Fruit fly (Drosophila melanogaster) whole organism, embryonic: Measurements from ENCODE around the gene CheB93b.
A peak's percentile ranks its signal among the peaks of the same experiment; 100 is the strongest.

Experiments used
- Antp ChIP-seq: fragments of 200-800 bp; sonication (Bioruptor generic); optimal IDR thresholded peaks from 3 replicates; lab custom pipeline; 2016; ENCODE audit warnings: missing biosample characterization, missing genetic modification characterization
- Atf-2 ChIP-seq: fragments of 200-800 bp; sonication (Bioruptor generic); optimal IDR thresholded peaks from 2 replicates; lab custom pipeline; 2016; ENCODE audit warnings: missing biosample characterization, missing genetic modification characterization
- CG12071 ChIP-seq: fragments of 200-800 bp; sonication (Bioruptor generic); optimal IDR thresholded peaks from 3 replicates; lab custom pipeline; 2018; ENCODE audit warnings: missing biosample characterization, mild to moderate bottlenecking, missing genetic modification characterization
- CG15011 ChIP-seq: fragments of 200-800 bp; sonication (Bioruptor generic); optimal IDR thresholded peaks from 3 replicates; lab custom pipeline; 2018; ENCODE audit warnings: missing biosample characterization, mild to moderate bottlenecking, missing genetic modification characterization
- CG15601 ChIP-seq: fragments of 200-800 bp; sonication (Bioruptor generic); optimal IDR thresholded peaks from 3 replicates; lab custom pipeline; 2019; ENCODE audit warnings: missing biosample characterization, mild to moderate bottlenecking, missing genetic modification characterization, moderate library complexity
- CG15696 ChIP-seq: fragments of 200-800 bp; sonication (Bioruptor generic); optimal IDR thresholded peaks from 2 replicates; lab custom pipeline; 2019; ENCODE audit warnings: missing biosample characterization, mild to moderate bottlenecking, missing genetic modification characterization, moderate library complexity
- CG1647 ChIP-seq: fragments of 200-800 bp; sonication (Bioruptor generic); optimal IDR thresholded peaks from 3 replicates; lab custom pipeline; 2016; ENCODE audit warnings: missing biosample characterization, missing genetic modification characterization
- CG17829 ChIP-seq: fragments of 200-800 bp; optimal IDR thresholded peaks from 2 replicates; lab custom pipeline; 2019; ENCODE audit warnings: missing biosample characterization, mild to moderate bottlenecking, missing genetic modification characterization, moderate library complexity
- CG2712 ChIP-seq: fragments of 200-800 bp; optimal IDR thresholded peaks from 3 replicates; lab custom pipeline; 2019; ENCODE audit warnings: missing biosample characterization, mild to moderate bottlenecking, missing genetic modification characterization, moderate library complexity
- CG2889 ChIP-seq: fragments of 200-800 bp; sonication (Bioruptor generic); IDR thresholded peaks from 3 replicates; pipeline ENCODE4 v1.3.6; 2022; ENCODE audit warnings: missing biosample characterization, missing genetic modification characterization
- CG31388 ChIP-seq: fragments of 200-800 bp; sonication (Bioruptor generic); optimal IDR thresholded peaks from 2 replicates; lab custom pipeline; 2016; ENCODE audit warnings: missing biosample characterization, missing genetic modification characterization
- CG32772 ChIP-seq: fragments of 200-800 bp; sonication (Bioruptor generic); IDR thresholded peaks from 2 replicates; pipeline ENCODE4 v1.3.6; 2022; ENCODE audit warnings: missing biosample characterization, missing genetic modification characterization
- CG3726 ChIP-seq: fragments of 200-800 bp; sonication (Bioruptor generic); IDR thresholded peaks from 3 replicates; pipeline ENCODE4, ENCODE4 v1.3.6; 2022; ENCODE audit warnings: missing biosample characterization, missing genetic modification characterization
- CG3847 ChIP-seq: fragments of 200-800 bp; sonication (Bioruptor generic); IDR thresholded peaks from 2 replicates; pipeline ENCODE4 v1.3.6; 2022; ENCODE audit warnings: missing biosample characterization, missing genetic modification characterization
- CG6813 ChIP-seq: fragments of 200-800 bp; sonication (Bioruptor generic); optimal IDR thresholded peaks from 2 replicates; lab custom pipeline; 2017; ENCODE audit warnings: missing biosample characterization, missing genetic modification characterization, mild to moderate bottlenecking, moderate library complexity, missing genetic modification reagents
- CG8765 ChIP-seq: fragments of 200-800 bp; sonication (Bioruptor generic); IDR thresholded peaks from 2 replicates; pipeline ENCODE4 v1.3.6; 2022; ENCODE audit warnings: missing biosample characterization, missing genetic modification characterization
- CG9727 ChIP-seq: fragments of 200-800 bp; sonication (Bioruptor generic); optimal IDR thresholded peaks from 3 replicates; lab custom pipeline; 2017; ENCODE audit warnings: missing biosample characterization, mild to moderate bottlenecking, missing genetic modification characterization
- CG9876 ChIP-seq: fragments of 200-800 bp; sonication (Bioruptor generic); optimal IDR thresholded peaks from 2 replicates; lab custom pipeline; 2016; ENCODE audit warnings: missing biosample characterization, missing genetic modification characterization
- Camta ChIP-seq: fragments of 200-800 bp; sonication (Bioruptor generic); optimal IDR thresholded peaks from 2 replicates; lab custom pipeline; 2016; ENCODE audit warnings: missing biosample characterization, missing genetic modification characterization
- D ChIP-seq, 2 experiments: fragments of 200-800 bp in 1 of 2; fragments of >200 bp in 1 of 2; sonication (Bioruptor generic) in 1 of 2; optimal IDR thresholded peaks; 2 replicates in 1 of 2; 3 replicates in 1 of 2; lab custom pipeline; 2017; ENCODE audit warnings: mild to moderate bottlenecking in 1 of 2, missing biosample characterization in 1 of 2, missing genetic modification characterization in 1 of 2, missing genetic modification reagents in 1 of 2
- Dp ChIP-seq: fragments of 200-800 bp; sonication (Bioruptor generic); optimal IDR thresholded peaks from 2 replicates; lab custom pipeline; 2018; ENCODE audit warnings: missing biosample characterization, mild to moderate bottlenecking, missing genetic modification characterization, moderate library complexity
- Dref ChIP-seq: fragments of 200-800 bp; sonication (Bioruptor generic); IDR thresholded peaks from 2 replicates; pipeline ENCODE4 v1.3.6; 2022; ENCODE audit warnings: missing biosample characterization, missing genetic modification characterization
- Gsc ChIP-seq: fragments of 200-800 bp; sonication (Bioruptor generic); IDR thresholded peaks from 2 replicates; pipeline ENCODE4 v1.3.6; 2022; ENCODE audit warnings: missing biosample characterization, missing genetic modification characterization
- HLH3B ChIP-seq: fragments of 200-800 bp; sonication (Bioruptor generic); IDR thresholded peaks from 2 replicates; pipeline ENCODE4 v1.3.6; 2022; ENCODE audit warnings: missing biosample characterization, missing genetic modification characterization
- HLH4C ChIP-seq: fragments of 200-800 bp; sonication (Bioruptor generic); IDR thresholded peaks from 3 replicates; pipeline ENCODE4 v1.3.6; 2022; ENCODE audit warnings: missing biosample characterization, missing genetic modification characterization; ENCODE audit not compliant: partially characterized antibody
- Hr3 ChIP-seq: fragments of 200-800 bp; sonication (Bioruptor generic); optimal IDR thresholded peaks from 3 replicates; lab custom pipeline; 2016; ENCODE audit warnings: missing biosample characterization, missing genetic modification characterization
- Jarid2 ChIP-seq: fragments of 200-800 bp; sonication (Bioruptor generic); optimal IDR thresholded peaks from 3 replicates; lab custom pipeline; 2017; ENCODE audit warnings: mild to moderate bottlenecking, missing biosample characterization, missing genetic modification reagents, missing genetic modification characterization
- Meics ChIP-seq: fragments of 200-800 bp; sonication (Bioruptor generic); optimal IDR thresholded peaks from 2 replicates; lab custom pipeline; 2017; ENCODE audit warnings: missing biosample characterization, mild to moderate bottlenecking, missing genetic modification characterization
- NC2β ChIP-seq: fragments of 200-800 bp; sonication (Bioruptor generic); optimal IDR thresholded peaks from 2 replicates; lab custom pipeline; 2016; ENCODE audit warnings: missing biosample characterization, missing genetic modification characterization
- Pdp1 ChIP-seq, 2 experiments: fragments of 200-800 bp; sonication (Bioruptor generic); optimal IDR thresholded peaks; 3 replicates each; lab custom pipeline; 2016; ENCODE audit warnings: missing biosample characterization in 2 of 2, missing genetic modification characterization in 2 of 2, mild to moderate bottlenecking in 1 of 2, moderate library complexity in 1 of 2
- Scr ChIP-seq: fragments of 200-800 bp; sonication (Bioruptor generic); IDR thresholded peaks from 2 replicates; pipeline ENCODE4 v1.3.6; 2022; ENCODE audit warnings: missing biosample characterization, missing genetic modification characterization; ENCODE audit not compliant: partially characterized antibody
- Sry-β ChIP-seq: fragments of 200-800 bp; sonication (Bioruptor generic); optimal IDR thresholded peaks from 2 replicates; lab custom pipeline; 2018; ENCODE audit warnings: missing biosample characterization, mild to moderate bottlenecking, missing genetic modification characterization, moderate library complexity
- btn ChIP-seq: fragments of 200-800 bp; sonication (Bioruptor generic); optimal IDR thresholded peaks from 2 replicates; lab custom pipeline; 2016; ENCODE audit warnings: missing biosample characterization, missing genetic modification characterization
- chn ChIP-seq: fragments of 200-800 bp; sonication (Bioruptor generic); optimal IDR thresholded peaks from 2 replicates; lab custom pipeline; 2016; ENCODE audit warnings: missing biosample characterization, missing genetic modification characterization
- crp ChIP-seq, 2 experiments: fragments of 200-800 bp; sonication (Bioruptor generic); optimal IDR thresholded peaks; 2 replicates in 1 of 2; 3 replicates in 1 of 2; lab custom pipeline; 2017; ENCODE audit warnings: missing biosample characterization in 2 of 2, missing genetic modification characterization in 2 of 2, mild to moderate bottlenecking in 1 of 2, moderate library complexity in 1 of 2
- dan ChIP-seq: fragments of 200-800 bp; sonication (Bioruptor generic); IDR thresholded peaks from 2 replicates; pipeline ENCODE4 v1.3.6; 2022; ENCODE audit warnings: missing biosample characterization, missing genetic modification characterization
- gce ChIP-seq: fragments of 200-800 bp; sonication (Bioruptor generic); IDR thresholded peaks from 3 replicates; pipeline ENCODE4 v1.3.6; 2022; ENCODE audit warnings: missing biosample characterization, missing genetic modification characterization
- grn ChIP-seq: fragments of 200-800 bp; sonication (Bioruptor generic); optimal IDR thresholded peaks from 3 replicates; lab custom pipeline; 2017; ENCODE audit warnings: missing biosample characterization, missing genetic modification characterization
- gsb-n ChIP-seq: fragments of 200-800 bp; sonication (Bioruptor generic); optimal IDR thresholded peaks from 3 replicates; lab custom pipeline; 2018; ENCODE audit warnings: missing biosample characterization, mild to moderate bottlenecking, missing genetic modification characterization
- hkb ChIP-seq, 2 experiments: fragments of 200-800 bp in 1 of 2; fragments of >200 bp in 1 of 2; sonication (Bioruptor generic) in 1 of 2; IDR thresholded peaks in 1 of 2; optimal IDR thresholded peaks in 1 of 2; 2 replicates each; pipeline versions ENCODE4 v1.3.6 to Lab custom; 2017 to 2022; ENCODE audit warnings: missing biosample characterization in 1 of 2, missing genetic modification characterization in 1 of 2
- lab ChIP-seq: fragments of 200-800 bp; sonication (Bioruptor generic); optimal IDR thresholded peaks from 3 replicates; lab custom pipeline; 2017; ENCODE audit warnings: missing biosample characterization, missing genetic modification characterization, mild to moderate bottlenecking, moderate library complexity, missing genetic modification reagents
- lola ChIP-seq, 3 experiments: fragments of >200 bp in 2 of 3; fragments of 200-800 bp in 1 of 3; sonication (Bioruptor generic) in 1 of 3; optimal IDR thresholded peaks; 2 replicates each; lab custom pipeline; 2017 to 2019; ENCODE audit warnings: missing biosample characterization in 3 of 3, missing genetic modification characterization in 3 of 3, mild to moderate bottlenecking in 1 of 3, moderate library complexity in 1 of 3
- mld ChIP-seq: fragments of 200-800 bp; sonication (Bioruptor generic); IDR thresholded peaks from 3 replicates; pipeline ENCODE4 v1.3.6; 2022; ENCODE audit warnings: missing biosample characterization, missing genetic modification characterization; ENCODE audit not compliant: partially characterized antibody
- odd ChIP-seq: fragments of 200-800 bp; sonication (Bioruptor generic); optimal IDR thresholded peaks from 2 replicates; lab custom pipeline; 2017; ENCODE audit warnings: missing biosample characterization, mild to moderate bottlenecking, missing genetic modification characterization
- onecut ChIP-seq: fragments of 200-800 bp; sonication (Bioruptor generic); IDR thresholded peaks from 2 replicates; pipeline ENCODE4 v1.3.6; 2022; ENCODE audit warnings: missing biosample characterization, missing genetic modification characterization
- pnt ChIP-seq: fragments of 200-800 bp; sonication (Bioruptor generic); optimal IDR thresholded peaks from 3 replicates; lab custom pipeline; 2016; ENCODE audit warnings: missing biosample characterization, missing genetic modification characterization
- ranshi ChIP-seq: fragments of 200-800 bp; sonication (Bioruptor generic); IDR thresholded peaks from 2 replicates; pipeline ENCODE4 v1.3.6; 2022; ENCODE audit warnings: missing biosample characterization, missing genetic modification characterization
- sima ChIP-seq: fragments of 200-800 bp; sonication (Bioruptor generic); optimal IDR thresholded peaks from 2 replicates; lab custom pipeline; 2016; ENCODE audit warnings: missing biosample characterization, missing genetic modification characterization
- tna ChIP-seq: fragments of 200-800 bp; sonication (Bioruptor generic); IDR thresholded peaks from 2 replicates; pipeline ENCODE4 v1.3.6; 2022; ENCODE audit warnings: missing biosample characterization, missing genetic modification characterization; ENCODE audit not compliant: partially characterized antibody

The CheB93b gene

DNA sequence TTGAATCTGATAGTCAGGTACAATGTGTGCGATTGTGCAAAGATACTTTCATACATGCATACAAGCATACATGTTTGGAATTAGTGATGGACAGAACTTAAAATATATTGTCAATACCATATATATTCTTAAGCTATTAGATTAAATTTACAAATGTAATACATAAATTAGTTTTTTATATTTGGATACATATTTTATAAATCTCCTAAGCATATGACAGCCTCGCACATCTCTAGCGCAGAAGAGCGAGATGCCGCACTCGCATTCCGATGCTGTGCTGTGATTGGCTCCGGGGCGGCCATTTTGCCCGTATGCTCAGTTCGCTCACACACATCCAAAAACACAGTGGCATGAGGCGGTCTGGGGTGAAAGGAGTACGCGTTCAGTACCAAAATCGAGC, 30.3 kb upstream of the CheB93b start, which contains the start of gene tin (continued):
- TF ChIP-seq dan (GFP tag; lab: Robert Waterston, UW) (peak; percentile 82; the same call in 1 of the 2 replicates), odd (GFP tag; lab: Kevin White, UChicago) (peak; percentile 84), HLH4C (GFP tag; lab: Robert Waterston, UW) (peak; percentile 47; the same call in 1 of the 3 replicates), chn (GFP tag; lab: Kevin White, UChicago) (peak; percentile 76), CG12071 (GFP tag; lab: Kevin White, UChicago) (peak; percentile 67), Dref (GFP tag; lab: Robert Waterston, UW) (peak; percentile 39; the same call in 1 of the 2 replicates), hkb (optimal IDR thresholded peaks at IDR 0.05; lab: Kevin White, UChicago) (no peak), hkb (GFP tag; IDR thresholded peaks at IDR 0.05; lab: Robert Waterston, UW) (peak; percentile 98), btn (GFP tag; lab: Kevin White, UChicago) (no peak), Gsc (GFP tag; lab: Robert Waterston, UW) (no peak), CG1647 (GFP tag; lab: Kevin White, UChicago) (no peak), CG32772 (peak; percentile 94), CG8765 (GFP tag; lab: Robert Waterston, UW) (peak; percentile 93), CG9876 (GFP tag; lab: Kevin White, UChicago) (no peak), CG2712 (peak; percentile 98), Sry-β (GFP tag; lab: Kevin White, UChicago) (peak; percentile 41), Hr3 (GFP tag; lab: Kevin White, UChicago) (peak; percentile 85), lola (GFP tag; optimal IDR thresholded peaks at IDR 0.05; lab: Kevin White, UChicago) (peak in 1 of 3 experiments; percentile 95), grn (GFP tag; lab: Kevin White, UChicago) (peak; percentile 47), CG6813 (peak; percentile 94), onecut (GFP tag; lab: Robert Waterston, UW) (peak; percentile 90), Dp (GFP tag; lab: Kevin White, UChicago) (peak; percentile 1), pnt (GFP tag; lab: Kevin White, UChicago) (peak; percentile 36), crp (GFP tag; optimal IDR thresholded peaks at IDR 0.05; lab: Kevin White, UChicago) (peak in 1 of 2 experiments; percentile 56), NC2β (GFP tag; lab: Kevin White, UChicago) (no peak), Antp (GFP tag; lab: Kevin White, UChicago) (peak; percentile 10), CG15011 (GFP tag; lab: Kevin White, UChicago) (peak; percentile 86), CG2889 (GFP tag; lab: Robert Waterston, UW) (peak; percentile 77), Jarid2 (peak; percentile 68), CG3726 (GFP tag; lab: Robert Waterston, UW) (peak; percentile 90), Atf-2 (no peak), mld (GFP tag; lab: Robert Waterston, UW) (no peak), CG15696 (peak; percentile 94), sima (no peak), CG3847 (GFP tag; lab: Robert Waterston, UW) (peak; percentile 93), HLH3B (GFP tag; lab: Robert Waterston, UW) (peak; percentile 97), CG15601 (tag; lab: Kevin White, UChicago) (peak; percentile 93), Camta (GFP tag; lab: Kevin White, UChicago) (peak; percentile 36), lab (GFP tag; lab: Kevin White, UChicago) (peak; percentile 95), gsb-n (peak; percentile 97), Pdp1 (GFP tag; optimal IDR thresholded peaks at IDR 0.05; lab: Kevin White, UChicago) (peak; percentile 25 to 60), D (optimal IDR thresholded peaks at IDR 0.05; lab: Kevin White, UChicago) (no peak), D (GFP tag; optimal IDR thresholded peaks at IDR 0.05; lab: Kevin White, UChicago) (peak; percentile 85), CG17829 (tag; lab: Kevin White, UChicago) (peak; percentile 97), Scr (peak; percentile 82), CG31388 (GFP tag; lab: Kevin White, UChicago) (peak; percentile 72), ranshi (GFP tag; lab: Robert Waterston, UW) (peak; percentile 97), Meics (GFP tag; lab: Kevin White, UChicago) (peak; percentile 88), tna (peak; percentile 52; the same call in 1 of the 2 replicates), gce (GFP tag; lab: Robert Waterston, UW) (peak; percentile 96), CG9727 (peak; percentile 95)
